Fruit fly (Drosophila melanogaster) whole organism, embryonic: ENCODE measurements around the gene CG3301.
A peak's percentile ranks its signal among the peaks of the same experiment; 100 is the strongest.

ENCODE experiments used
- CG10321 ChIP-seq: fragments of 200-800 bp; sonication (Bioruptor generic); IDR thresholded peaks from 2 replicates; pipeline ENCODE4 v1.3.6; 2022; ENCODE audit warnings: missing biosample characterization, missing genetic modification characterization
- CG10543 ChIP-seq: fragments of 200-800 bp; sonication (Bioruptor generic); optimal IDR thresholded peaks from 3 replicates; lab custom pipeline; 2017; ENCODE audit warnings: missing biosample characterization, mild to moderate bottlenecking, missing genetic modification characterization, moderate library complexity
- CG11093 ChIP-seq: fragments of 200-800 bp; sonication (Bioruptor generic); IDR thresholded peaks from 3 replicates; pipeline ENCODE4 v1.3.6; 2022; ENCODE audit warnings: missing biosample characterization, missing genetic modification characterization
- CG11696 ChIP-seq: fragments of 200-800 bp; sonication (Bioruptor generic); IDR thresholded peaks from 2 replicates; pipeline ENCODE4 v1.3.6; 2022; ENCODE audit warnings: missing biosample characterization, missing genetic modification characterization
- CG13296 ChIP-seq: fragments of 200-800 bp; sonication (Bioruptor generic); optimal IDR thresholded peaks from 3 replicates; lab custom pipeline; 2018; ENCODE audit warnings: missing biosample characterization, mild to moderate bottlenecking, missing genetic modification characterization
- CG17912 ChIP-seq: fragments of 200-800 bp; sonication (Bioruptor generic); optimal IDR thresholded peaks from 2 replicates; lab custom pipeline; 2018; ENCODE audit warnings: missing biosample characterization, mild to moderate bottlenecking, missing genetic modification characterization
- CG30020 ChIP-seq: fragments of 200-800 bp; optimal IDR thresholded peaks from 2 replicates; lab custom pipeline; 2019; ENCODE audit warnings: missing biosample characterization, mild to moderate bottlenecking, missing genetic modification characterization, moderate library complexity
- CG30403 ChIP-seq: fragments of 200-800 bp; sonication (Bioruptor generic); optimal IDR thresholded peaks from 3 replicates; lab custom pipeline; 2016; ENCODE audit warnings: missing biosample characterization, missing genetic modification characterization
- CG32532 ChIP-seq: fragments of 200-800 bp; sonication (Bioruptor generic); IDR thresholded peaks from 2 replicates; pipeline ENCODE4 v1.3.6; 2022; ENCODE audit warnings: missing biosample characterization, missing genetic modification characterization
- CG33213 ChIP-seq: fragments of 200-800 bp; sonication (Bioruptor generic); optimal IDR thresholded peaks from 3 replicates; lab custom pipeline; 2016; ENCODE audit warnings: missing biosample characterization, missing genetic modification characterization
- CG6813 ChIP-seq: fragments of 200-800 bp; sonication (Bioruptor generic); optimal IDR thresholded peaks from 2 replicates; lab custom pipeline; 2017; ENCODE audit warnings: missing biosample characterization, missing genetic modification characterization, mild to moderate bottlenecking, moderate library complexity, missing genetic modification reagents
- CG7556 ChIP-seq: fragments of 200-800 bp; sonication (Bioruptor generic); optimal IDR thresholded peaks from 2 replicates; lab custom pipeline; 2017; ENCODE audit warnings: missing biosample characterization, mild to moderate bottlenecking, missing genetic modification characterization
- CG7786 ChIP-seq: fragments of 200-800 bp; sonication (Bioruptor generic); optimal IDR thresholded peaks from 2 replicates; lab custom pipeline; 2016; ENCODE audit warnings: missing biosample characterization, missing genetic modification characterization
- CG8089 ChIP-seq: fragments of 200-800 bp; sonication (Bioruptor generic); optimal IDR thresholded peaks from 3 replicates; lab custom pipeline; 2016; ENCODE audit warnings: missing biosample characterization, missing genetic modification characterization
- CG8924 ChIP-seq: fragments of 200-800 bp; optimal IDR thresholded peaks from 3 replicates; lab custom pipeline; 2019; ENCODE audit warnings: missing biosample characterization, mild to moderate bottlenecking, missing genetic modification characterization, moderate library complexity
- CG9797 ChIP-seq: fragments of 200-800 bp; sonication (Bioruptor generic); optimal IDR thresholded peaks from 3 replicates; lab custom pipeline; 2018; ENCODE audit warnings: missing biosample characterization, mild to moderate bottlenecking, missing genetic modification characterization
- Dref ChIP-seq: fragments of 200-800 bp; sonication (Bioruptor generic); IDR thresholded peaks from 2 replicates; pipeline ENCODE4 v1.3.6; 2022; ENCODE audit warnings: missing biosample characterization, missing genetic modification characterization
- Drgx ChIP-seq: fragments of 200-800 bp; sonication (Bioruptor generic); IDR thresholded peaks from 2 replicates; pipeline ENCODE4 v1.3.6; 2022; ENCODE audit warnings: missing biosample characterization, missing genetic modification characterization
- HHEX ChIP-seq: fragments of 200-800 bp; sonication (Bioruptor generic); optimal IDR thresholded peaks from 3 replicates; lab custom pipeline; 2017; ENCODE audit warnings: missing biosample characterization, mild to moderate bottlenecking, missing genetic modification characterization, missing genetic modification reagents
- HLH54F ChIP-seq: fragments of 200-800 bp; sonication (Bioruptor generic); optimal IDR thresholded peaks from 3 replicates; lab custom pipeline; 2016; ENCODE audit warnings: missing biosample characterization, missing genetic modification characterization
- Jarid2 ChIP-seq: fragments of 200-800 bp; sonication (Bioruptor generic); optimal IDR thresholded peaks from 3 replicates; lab custom pipeline; 2017; ENCODE audit warnings: mild to moderate bottlenecking, missing biosample characterization, missing genetic modification reagents, missing genetic modification characterization
- Max ChIP-seq: fragments of 200-800 bp; sonication (Bioruptor generic); optimal IDR thresholded peaks from 2 replicates; lab custom pipeline; 2016; ENCODE audit warnings: missing biosample characterization, mild to moderate bottlenecking, missing genetic modification characterization
- Tbp ChIP-seq: fragments of >200 bp; optimal IDR thresholded peaks from 2 replicates; lab custom pipeline; 2018; ENCODE audit warnings: missing biosample characterization, missing genetic modification characterization
- Usf ChIP-seq: fragments of 200-800 bp; sonication (Bioruptor generic); optimal IDR thresholded peaks from 2 replicates; lab custom pipeline; 2017; ENCODE audit warnings: missing genotype, missing biosample characterization, missing genetic modification characterization
- al ChIP-seq: fragments of 200-800 bp; sonication (Bioruptor generic); IDR thresholded peaks from 2 replicates; pipeline ENCODE4 v1.3.6; 2022; ENCODE audit warnings: missing biosample characterization, missing genetic modification characterization
- aop ChIP-seq: fragments of 200-800 bp; sonication (Bioruptor generic); IDR thresholded peaks from 2 replicates; pipeline ENCODE4 v1.3.6; 2022; ENCODE audit warnings: missing biosample characterization, missing genetic modification characterization
- bigmax ChIP-seq: fragments of 200-800 bp; sonication (Bioruptor generic); optimal IDR thresholded peaks from 2 replicates; lab custom pipeline; 2018; ENCODE audit warnings: missing biosample characterization, mild to moderate bottlenecking, missing genetic modification characterization
- btn ChIP-seq: fragments of 200-800 bp; sonication (Bioruptor generic); optimal IDR thresholded peaks from 2 replicates; lab custom pipeline; 2016; ENCODE audit warnings: missing biosample characterization, missing genetic modification characterization
- cas ChIP-seq: fragments of 200-800 bp; sonication (Bioruptor generic); IDR thresholded peaks from 2 replicates; pipeline ENCODE4 v1.3.6; 2022; ENCODE audit warnings: missing biosample characterization, missing genetic modification characterization
- caup ChIP-seq: fragments of 200-800 bp; sonication (Bioruptor generic); optimal IDR thresholded peaks from 3 replicates; lab custom pipeline; 2017; ENCODE audit warnings: missing biosample characterization, mild to moderate bottlenecking, missing genetic modification characterization, moderate library complexity; ENCODE audit not compliant: severe bottlenecking
- cg ChIP-seq: fragments of 200-800 bp; sonication (Bioruptor generic); optimal IDR thresholded peaks from 3 replicates; lab custom pipeline; 2019; ENCODE audit warnings: missing biosample characterization, mild to moderate bottlenecking, missing genetic modification characterization, moderate library complexity
- chif ChIP-seq, 2 experiments: fragments of 200-800 bp; sonication (Bioruptor generic); optimal IDR thresholded peaks; 3 replicates each; lab custom pipeline; 2016; ENCODE audit warnings: missing biosample characterization in 2 of 2, missing genetic modification characterization in 2 of 2
- crc ChIP-seq: fragments of 200-800 bp; sonication (Bioruptor generic); optimal IDR thresholded peaks from 2 replicates; lab custom pipeline; 2016; ENCODE audit warnings: missing biosample characterization, missing genetic modification characterization
- esg ChIP-seq: fragments of 200-800 bp; sonication (Bioruptor generic); conservative IDR thresholded peaks from 2 replicates; pipeline ENCODE4 v1.3.6; 2022; ENCODE audit warnings: missing biosample characterization, missing genetic modification characterization
- fd102C ChIP-seq: fragments of 200-800 bp; sonication (Bioruptor generic); optimal IDR thresholded peaks from 2 replicates; lab custom pipeline; 2018; ENCODE audit warnings: missing biosample characterization, mild to moderate bottlenecking, missing genetic modification characterization, moderate library complexity
- fd3F ChIP-seq: fragments of 200-800 bp; sonication (Bioruptor generic); optimal IDR thresholded peaks from 2 replicates; lab custom pipeline; 2018; ENCODE audit warnings: missing biosample characterization, mild to moderate bottlenecking, missing genetic modification characterization, moderate library complexity
- ftz-f1 ChIP-seq: fragments of 200-800 bp; sonication (Bioruptor generic); optimal IDR thresholded peaks from 2 replicates; lab custom pipeline; 2016; ENCODE audit warnings: missing biosample characterization, missing genetic modification characterization
- gt ChIP-seq: fragments of 200-800 bp; sonication (Bioruptor generic); IDR thresholded peaks from 2 replicates; pipeline ENCODE4 v1.3.6; 2022; ENCODE audit warnings: missing biosample characterization, missing genetic modification characterization
- hth ChIP-seq: fragments of >200 bp; optimal IDR thresholded peaks from 2 replicates; lab custom pipeline; 2017; ENCODE audit warnings: inconsistent platforms
- jumu ChIP-seq: fragments of 200-800 bp; sonication (Bioruptor generic); optimal IDR thresholded peaks from 3 replicates; lab custom pipeline; 2016; ENCODE audit warnings: missing biosample characterization, missing genetic modification characterization
- lmd ChIP-seq: fragments of 200-800 bp; sonication (Bioruptor generic); IDR thresholded peaks from 2 replicates; pipeline ENCODE4 v1.3.6; 2022; ENCODE audit warnings: missing biosample characterization, missing genetic modification characterization
- maf-S ChIP-seq: fragments of 200-800 bp; sonication (Bioruptor generic); optimal IDR thresholded peaks from 2 replicates; lab custom pipeline; 2016; ENCODE audit warnings: missing biosample characterization, missing genetic modification characterization
- nmo ChIP-seq: fragments of 200-800 bp; sonication (Bioruptor generic); optimal IDR thresholded peaks from 2 replicates; lab custom pipeline; 2018; ENCODE audit warnings: missing biosample characterization, mild to moderate bottlenecking, missing genetic modification characterization, moderate library complexity
- onecut ChIP-seq: fragments of 200-800 bp; sonication (Bioruptor generic); IDR thresholded peaks from 2 replicates; pipeline ENCODE4 v1.3.6; 2022; ENCODE audit warnings: missing biosample characterization, missing genetic modification characterization
- pb ChIP-seq: fragments of 200-800 bp; sonication (Bioruptor generic); optimal IDR thresholded peaks from 3 replicates; lab custom pipeline; 2016; ENCODE audit warnings: missing biosample characterization, missing genetic modification characterization
- pnt ChIP-seq: fragments of 200-800 bp; sonication (Bioruptor generic); optimal IDR thresholded peaks from 3 replicates; lab custom pipeline; 2016; ENCODE audit warnings: missing biosample characterization, missing genetic modification characterization
- sd ChIP-seq: fragments of 200-800 bp; sonication (Bioruptor generic); optimal IDR thresholded peaks from 3 replicates; lab custom pipeline; 2018; ENCODE audit warnings: missing biosample characterization, mild to moderate bottlenecking, missing genetic modification characterization, moderate library complexity
- sisA ChIP-seq: fragments of 200-800 bp; sonication (Bioruptor generic); IDR thresholded peaks from 2 replicates; pipeline ENCODE4 v1.3.6; 2022; ENCODE audit warnings: missing biosample characterization, missing genetic modification characterization
- tap ChIP-seq: fragments of 200-800 bp; optimal IDR thresholded peaks from 3 replicates; lab custom pipeline; 2019; ENCODE audit warnings: missing biosample characterization, mild to moderate bottlenecking, missing genetic modification characterization, moderate library complexity
- ttk ChIP-seq: fragments of 200-800 bp; sonication (Bioruptor generic); IDR thresholded peaks from 2 replicates; pipeline ENCODE4 v2.1.2; 2022; ENCODE audit warnings: missing biosample characterization, missing genetic modification characterization
- vvl ChIP-seq: fragments of 200-800 bp; sonication (Bioruptor generic); IDR thresholded peaks from 2 replicates; pipeline ENCODE4 v1.3.6; 2022; ENCODE audit warnings: missing biosample characterization, missing genetic modification characterization

The CG3301 gene

DNA sequence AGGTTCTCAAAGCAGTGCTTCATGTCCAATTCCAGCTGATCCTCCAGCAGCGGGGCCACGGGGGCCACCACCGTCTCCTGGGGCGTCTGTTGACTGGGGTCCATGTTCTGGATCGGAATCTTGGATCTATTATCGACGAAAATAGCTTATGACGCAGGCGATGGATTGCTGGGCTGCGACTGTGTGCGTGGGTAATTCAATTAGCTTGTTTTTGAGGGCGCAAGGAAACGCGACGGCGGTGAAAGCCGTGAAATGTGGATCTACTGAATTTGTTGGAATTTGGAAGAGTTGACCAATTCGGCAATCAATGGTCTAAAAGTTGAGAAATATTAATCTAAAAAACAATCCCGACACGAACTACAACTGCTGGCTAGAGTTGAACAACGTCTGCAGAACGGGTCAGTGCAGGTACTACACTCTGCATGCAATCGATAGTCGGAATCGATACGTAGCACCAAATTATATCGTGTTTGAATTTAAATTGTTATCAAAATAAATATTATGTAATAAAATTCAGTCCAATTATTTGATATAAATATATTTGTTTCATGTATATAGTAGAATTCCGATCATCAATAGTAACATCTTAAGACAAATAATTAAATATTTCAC is 2.5 kb downstream of the CG3301 start, which contains the start of gene CG3308 (continued):
- TF ChIP-seq CG10321 (no peak), CG30020 (tag; lab: Kevin White, UChicago) (no peak), Dref (GFP tag; lab: Robert Waterston, UW) (peak; percentile 98), btn (GFP tag; lab: Kevin White, UChicago) (no peak), CG6813 (GFP tag; lab: Kevin White, UChicago) (no peak), CG17912 (no peak), vvl (GFP tag; lab: Robert Waterston, UW) (peak; percentile 58), lmd (no peak; the same call in 1 of the 2 replicates), fd102C (no peak), jumu (GFP tag; lab: Kevin White, UChicago) (peak; percentile 15), CG8089 (no peak), crc (GFP tag; lab: Kevin White, UChicago) (no peak), sisA (no peak), bigmax (GFP tag; lab: Kevin White, UChicago) (no peak), ttk (no peak), nmo (GFP tag; lab: Kevin White, UChicago) (peak; percentile 37), chif (GFP tag; optimal IDR thresholded peaks at IDR 0.05; lab: Kevin White, UChicago) (no peak), Drgx (GFP tag; lab: Robert Waterston, UW) (no peak), fd3F (no peak), hth (lab: Kevin White, UChicago) (no peak), CG11093 (GFP tag; lab: Robert Waterston, UW) (no peak), sd (tag; lab: Kevin White, UChicago) (peak; percentile 26), CG10543 (peak; percentile 36), CG32532 (peak; percentile 51; the same call in 1 of the 2 replicates), al (0 out of 2 replicates have a peak, but pooled peaks have one; percentile 9), CG7556 (GFP tag; lab: Kevin White, UChicago) (peak; percentile 31), pb (no peak), onecut (GFP tag; lab: Robert Waterston, UW) (0 out of 2 replicates have a peak, but pooled peaks have one; percentile 28), CG30403 (GFP tag; lab: Kevin White, UChicago) (peak; percentile 49), aop (GFP tag; lab: Robert Waterston, UW) (no peak), Usf (GFP tag; lab: Kevin White, UChicago) (no peak), CG7786 (GFP tag; lab: Kevin White, UChicago) (peak; percentile 2), HLH54F (GFP tag; lab: Kevin White, UChicago) (peak; percentile 50), Max (GFP tag; lab: Kevin White, UChicago) (peak; percentile 55), esg (GFP tag; lab: Robert Waterston, UW) (no peak), cg (GFP tag; lab: Kevin White, UChicago) (peak; percentile 57), CG8924 (tag; lab: Kevin White, UChicago) (no peak), caup (peak; percentile 76), ftz-f1 (GFP tag; lab: Kevin White, UChicago) (no peak), CG33213 (GFP tag; lab: Kevin White, UChicago) (peak; percentile 49), maf-S (GFP tag; lab: Kevin White, UChicago) (peak; percentile 19), gt (GFP tag; lab: Robert Waterston, UW) (no peak; the same call in 1 of the 2 replicates), pnt (GFP tag; lab: Kevin White, UChicago) (no peak), CG11696 (GFP tag; lab: Robert Waterston, UW) (no peak), CG9797 (peak; percentile 36), CG13296 (GFP tag; lab: Kevin White, UChicago) (peak; percentile 57), HHEX (GFP tag; lab: Kevin White, UChicago) (no peak), Tbp (GFP tag; lab: Kevin White, UChicago) (no peak), cas (no peak), tap (tag; lab: Kevin White, UChicago) (no peak), Jarid2 (GFP tag; lab: Kevin White, UChicago) (no peak)
